Fruit fly (Drosophila melanogaster): Measurements from ENCODE around the gene Cnb.

Gene Cnb

DNA sequence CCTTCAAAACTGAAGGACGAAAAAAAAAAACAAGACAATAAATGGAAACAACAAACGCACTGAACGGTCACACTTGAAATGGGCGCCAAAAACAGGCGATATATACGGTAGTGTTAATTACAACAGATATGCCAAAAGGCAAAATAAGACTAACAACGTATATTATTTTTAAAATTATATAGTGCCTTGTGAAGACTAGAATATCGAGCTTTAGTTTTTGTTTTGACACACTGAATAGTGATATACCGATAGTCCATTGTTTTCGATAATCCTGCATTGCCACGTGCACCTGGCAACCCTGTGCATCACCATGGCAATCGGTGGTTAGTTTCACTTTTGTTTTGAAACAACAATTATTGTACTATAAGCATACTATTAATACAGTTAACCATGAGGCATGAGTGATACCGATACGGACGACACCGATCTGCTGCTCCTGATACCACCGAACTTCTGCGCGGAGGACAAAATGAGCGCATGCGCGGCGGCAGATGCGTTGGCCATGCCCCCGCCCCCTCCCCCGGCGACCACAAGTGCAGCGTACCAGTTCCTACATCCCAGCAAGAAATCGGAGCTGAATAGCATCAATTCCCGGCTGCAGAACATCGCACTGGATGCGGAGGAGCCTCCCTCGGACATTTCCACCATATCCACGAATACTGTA, at the start of gene Cnb, which contains the start of gene mu2:
Cnb (plus strand) TSS at position 103 of the 664 bp plus-strand sequence.
mu2 (minus strand) TSS at position 13 of the 664 bp plus-strand sequence.
- TF ChIP-seq kay (GFP tag; ENCODE audit: borderline replicate concordance) (no peak), Hr96 (GFP tag; optimal IDR thresholded peaks at IDR 0.05) (peak; percentile 57), CG7045 (GFP tag; optimal IDR thresholded peaks at IDR 0.05) (peak; percentile 25), toe (GFP tag; optimal IDR thresholded peaks at IDR 0.05) (peak; percentile 71), cic (GFP tag; optimal IDR thresholded peaks at IDR 0.05) (no peak), ovo (GFP tag; optimal IDR thresholded peaks at IDR 0.05) (no peak), cnc (optimal IDR thresholded peaks at IDR 0.05) (no peak), CG33017 (tag; optimal IDR thresholded peaks at IDR 0.05) (no peak), CG11617 (GFP tag; optimal IDR thresholded peaks at IDR 0.05) (peak; percentile 16), pad (GFP tag; optimal IDR thresholded peaks at IDR 0.05) (no peak), Mnt (GFP tag; optimal IDR thresholded peaks at IDR 0.05) (peak; percentile 37), CG1620 (GFP tag; optimal IDR thresholded peaks at IDR 0.05) (peak; percentile 9), CG7101 (tag; optimal IDR thresholded peaks at IDR 0.05) (peak; percentile 2), bab1 (GFP tag; optimal IDR thresholded peaks at IDR 0.05) (peak; percentile 32), Clk (GFP tag; optimal IDR thresholded peaks at IDR 0.05) (no peak), tj (GFP tag; optimal IDR thresholded peaks at IDR 0.05) (no peak), Crg-1 (GFP tag; optimal IDR thresholded peaks at IDR 0.05) (no peak), CG5204 (GFP tag; optimal IDR thresholded peaks at IDR 0.05) (peak; percentile 54), CG12768 (GFP tag; optimal IDR thresholded peaks at IDR 0.05) (peak; percentile 47), CG14711 (tag; optimal IDR thresholded peaks at IDR 0.05) (peak; percentile 94)

DNA sequence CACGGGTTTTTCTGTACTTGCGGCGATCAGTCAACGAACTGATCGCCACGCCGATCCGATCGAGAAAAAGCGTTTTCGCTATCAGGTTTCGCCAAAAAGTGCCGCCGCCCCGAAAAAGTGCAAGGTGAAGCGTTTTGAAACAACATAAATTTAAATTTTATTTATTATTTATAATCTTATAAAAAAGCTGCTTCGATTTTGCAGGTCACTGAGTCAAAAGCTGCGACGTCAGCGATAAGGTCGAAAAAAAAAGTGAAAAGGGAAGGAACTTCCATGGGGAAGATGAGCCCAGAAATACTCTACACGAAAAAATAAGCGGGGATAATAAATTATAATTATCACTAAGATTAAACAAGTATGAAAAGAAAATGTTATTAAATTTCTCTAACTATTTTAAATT, 49.7 kb upstream of the Cnb start:
- TF ChIP-seq cnc (optimal IDR thresholded peaks at IDR 0.05): no peak
- TF ChIP-seq tj (GFP tag; optimal IDR thresholded peaks at IDR 0.05): peak; percentile 86

DNA sequence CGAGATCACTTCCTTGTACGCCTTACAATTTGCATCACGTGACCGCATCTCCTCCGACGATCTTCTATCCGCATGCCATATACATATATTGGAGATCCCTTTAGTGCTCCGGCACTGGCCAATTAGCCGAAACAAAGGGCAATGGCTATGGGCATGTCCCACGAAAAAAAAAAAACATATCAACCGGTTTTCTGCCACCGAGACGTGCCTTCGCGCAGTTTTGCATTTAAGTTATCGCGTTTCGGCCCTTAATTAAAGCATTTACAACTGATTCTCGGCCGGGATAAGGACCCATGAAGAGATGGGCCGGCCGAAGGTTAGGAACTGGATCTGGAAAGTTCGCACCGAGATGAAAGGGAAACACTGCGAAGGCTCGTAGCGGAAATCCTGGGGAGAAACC, 47.7 kb upstream of the Cnb start:
- TF ChIP-seq pad (GFP tag; optimal IDR thresholded peaks at IDR 0.05): no peak
- TF ChIP-seq Crg-1 (GFP tag; optimal IDR thresholded peaks at IDR 0.05): no peak
- no peak for TF ChIP-seq CG7101 (tag; optimal IDR thresholded peaks at IDR 0.05)
- TF ChIP-seq CG33017 (tag; optimal IDR thresholded peaks at IDR 0.05): no peak
- TF ChIP-seq Hr96 (GFP tag; optimal IDR thresholded peaks at IDR 0.05): no peak
- no peak for TF ChIP-seq kay (GFP tag; ENCODE audit: borderline replicate concordance)
- TF ChIP-seq tj (GFP tag; optimal IDR thresholded peaks at IDR 0.05): no peak
- TF ChIP-seq bab1 (GFP tag; optimal IDR thresholded peaks at IDR 0.05): no peak
- no peak for TF ChIP-seq CG12768 (GFP tag; optimal IDR thresholded peaks at IDR 0.05)

DNA sequence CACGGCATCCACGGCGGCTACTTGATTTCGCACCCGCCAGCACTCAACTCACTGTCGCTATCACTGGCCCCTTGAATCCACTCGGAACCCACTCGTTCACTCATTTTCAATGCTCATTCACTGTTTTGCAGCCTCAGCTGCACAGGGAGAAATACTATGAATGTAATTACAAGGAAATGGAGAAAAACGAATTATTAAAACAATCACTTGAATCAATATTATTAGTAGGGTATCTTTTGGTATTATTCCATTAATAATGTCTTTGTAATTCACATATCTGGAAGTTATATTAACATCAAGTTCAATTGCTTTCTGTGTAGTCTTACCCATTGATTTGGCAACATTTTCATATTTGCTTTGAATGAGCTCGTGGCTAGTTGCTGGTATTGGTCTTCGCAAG, 46.7 kb upstream of the Cnb start:
- TF ChIP-seq Hr96 (GFP tag; optimal IDR thresholded peaks at IDR 0.05) (no peak), ovo (GFP tag; optimal IDR thresholded peaks at IDR 0.05) (no peak), Mnt (GFP tag; optimal IDR thresholded peaks at IDR 0.05) (no peak), CG11617 (GFP tag; optimal IDR thresholded peaks at IDR 0.05) (no peak), cnc (optimal IDR thresholded peaks at IDR 0.05) (no peak), CG14711 (tag; optimal IDR thresholded peaks at IDR 0.05) (no peak), tj (GFP tag; optimal IDR thresholded peaks at IDR 0.05) (no peak), CG5204 (GFP tag; optimal IDR thresholded peaks at IDR 0.05) (no peak), cic (GFP tag; optimal IDR thresholded peaks at IDR 0.05) (no peak), CG12768 (GFP tag; optimal IDR thresholded peaks at IDR 0.05) (no peak), CG1620 (GFP tag; optimal IDR thresholded peaks at IDR 0.05) (no peak)

DNA sequence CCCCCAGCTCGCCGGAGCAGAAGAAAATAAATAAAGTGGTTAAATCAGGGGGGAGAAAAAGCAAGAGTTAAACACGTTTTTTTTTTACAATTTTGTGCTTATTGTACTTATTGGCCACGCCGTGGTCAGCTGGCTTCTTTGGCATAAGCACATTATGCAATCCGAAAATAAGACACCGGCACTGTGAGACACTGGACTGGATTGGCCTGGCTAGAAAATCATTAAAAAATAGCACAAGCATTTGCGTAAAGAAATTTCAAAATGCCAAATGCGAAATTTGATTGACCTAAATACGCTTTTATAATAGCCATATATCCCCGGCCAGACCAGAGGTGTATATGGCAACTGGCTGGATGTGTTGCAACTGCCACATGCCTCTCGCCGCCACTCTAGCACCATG, 42.9 kb upstream of the Cnb start:
- TF ChIP-seq Hr96 (GFP tag; optimal IDR thresholded peaks at IDR 0.05) (no peak), CG33017 (tag; optimal IDR thresholded peaks at IDR 0.05) (no peak), toe (GFP tag; optimal IDR thresholded peaks at IDR 0.05) (no peak), tj (GFP tag; optimal IDR thresholded peaks at IDR 0.05) (no peak)

DNA sequence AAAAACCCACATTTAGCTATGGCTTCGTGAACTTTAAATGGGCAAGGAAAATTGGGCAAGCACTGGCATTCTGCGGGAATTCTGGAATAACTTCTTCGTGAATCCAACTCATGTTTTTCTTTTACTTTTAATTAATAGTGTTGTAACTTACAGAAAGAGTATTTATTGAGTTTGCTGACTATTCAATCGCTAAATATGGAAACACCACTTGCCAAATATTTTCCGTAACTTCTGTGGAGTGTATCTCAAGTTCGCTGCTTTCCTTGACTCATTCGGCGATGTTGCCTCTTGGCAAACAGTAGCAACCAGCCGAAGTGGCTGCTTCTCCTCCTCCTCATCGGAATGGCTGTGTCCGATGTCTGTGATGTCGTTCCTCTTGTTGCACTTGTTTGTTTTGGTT, 42.1 kb upstream of the Cnb start:
- TF ChIP-seq CG11617 (GFP tag; optimal IDR thresholded peaks at IDR 0.05) (no peak), ovo (GFP tag; optimal IDR thresholded peaks at IDR 0.05) (no peak), CG1620 (GFP tag; optimal IDR thresholded peaks at IDR 0.05) (no peak), CG14711 (tag; optimal IDR thresholded peaks at IDR 0.05) (no peak), CG7101 (tag; optimal IDR thresholded peaks at IDR 0.05) (no peak), bab1 (GFP tag; optimal IDR thresholded peaks at IDR 0.05) (no peak), Crg-1 (GFP tag; optimal IDR thresholded peaks at IDR 0.05) (no peak), cic (GFP tag; optimal IDR thresholded peaks at IDR 0.05) (no peak), kay (GFP tag; ENCODE audit: borderline replicate concordance) (no peak)

DNA sequence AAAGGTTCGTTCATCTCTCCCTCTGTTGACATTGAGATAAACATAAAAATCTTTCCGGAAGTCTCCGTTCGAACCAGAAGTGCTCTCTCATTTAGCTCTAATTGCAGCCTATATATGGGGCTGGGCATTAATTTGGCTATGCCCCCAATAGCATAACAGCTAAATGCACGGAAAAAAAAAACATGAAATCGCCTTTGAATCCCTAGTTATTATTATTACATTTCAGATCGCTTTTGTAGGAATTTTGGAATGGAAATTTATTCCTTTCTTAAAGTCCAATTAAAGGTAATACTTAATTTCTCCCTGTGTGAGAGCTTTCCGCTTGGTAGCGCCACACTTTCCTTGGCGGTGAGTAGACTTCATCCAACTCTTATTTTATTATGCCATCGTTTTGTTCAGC, 41.2 kb upstream of the Cnb start:
- no peak for TF ChIP-seq Mnt (GFP tag; optimal IDR thresholded peaks at IDR 0.05)

DNA sequence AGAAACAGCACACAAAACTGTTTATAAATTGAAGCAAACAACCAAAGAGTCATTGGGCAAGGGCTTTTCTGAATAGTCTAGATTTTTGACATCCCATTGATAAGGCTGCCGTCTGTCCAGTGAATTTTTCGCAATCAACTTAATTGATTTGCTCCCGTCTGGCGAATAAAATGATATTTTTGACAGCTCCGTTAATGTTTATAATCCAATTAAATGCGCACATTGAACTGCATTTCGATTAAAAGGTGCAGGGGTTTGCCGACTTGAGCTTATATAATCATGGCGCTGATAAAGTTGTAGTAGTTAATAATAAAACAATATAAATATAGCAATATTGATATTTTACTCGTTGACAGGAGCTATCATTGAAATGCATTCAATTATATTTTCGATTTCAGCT, 38.4 kb upstream of the Cnb start:
- TF ChIP-seq CG7045 (GFP tag; optimal IDR thresholded peaks at IDR 0.05) (no peak), Hr96 (GFP tag; optimal IDR thresholded peaks at IDR 0.05) (no peak), Mnt (GFP tag; optimal IDR thresholded peaks at IDR 0.05) (no peak), cnc (optimal IDR thresholded peaks at IDR 0.05) (no peak), CG12768 (GFP tag; optimal IDR thresholded peaks at IDR 0.05) (no peak), bab1 (GFP tag; optimal IDR thresholded peaks at IDR 0.05) (no peak), ovo (GFP tag; optimal IDR thresholded peaks at IDR 0.05) (no peak), Clk (GFP tag; optimal IDR thresholded peaks at IDR 0.05) (no peak), CG1620 (GFP tag; optimal IDR thresholded peaks at IDR 0.05) (no peak), CG5204 (GFP tag; optimal IDR thresholded peaks at IDR 0.05) (no peak), toe (GFP tag; optimal IDR thresholded peaks at IDR 0.05) (no peak), CG33017 (tag; optimal IDR thresholded peaks at IDR 0.05) (no peak), CG14711 (tag; optimal IDR thresholded peaks at IDR 0.05) (no peak), Crg-1 (GFP tag; optimal IDR thresholded peaks at IDR 0.05) (no peak), CG11617 (GFP tag; optimal IDR thresholded peaks at IDR 0.05) (no peak), kay (GFP tag; ENCODE audit: borderline replicate concordance) (no peak)

Data from whole organism, adult.